Fruit fly (Drosophila melanogaster) whole organism, embryonic: ENCODE results near the gene CG31717.

Experiments used
- CG16815 ChIP-seq: fragments of 200-800 bp; sonication (Bioruptor generic); optimal IDR thresholded peaks from 3 replicates; lab custom pipeline; 2017; ENCODE audit warnings: missing biosample characterization, mild to moderate bottlenecking, missing genetic modification characterization
- CG7556 ChIP-seq: fragments of 200-800 bp; sonication (Bioruptor generic); optimal IDR thresholded peaks from 2 replicates; lab custom pipeline; 2017; ENCODE audit warnings: missing biosample characterization, mild to moderate bottlenecking, missing genetic modification characterization
- Chrac-16 ChIP-seq: fragments of 200-800 bp; sonication (Bioruptor generic); optimal IDR thresholded peaks from 3 replicates; lab custom pipeline; 2016; ENCODE audit warnings: missing biosample characterization, missing genetic modification characterization
- Hey ChIP-seq: fragments of 200-800 bp; sonication (Bioruptor generic); optimal IDR thresholded peaks from 3 replicates; lab custom pipeline; 2018; ENCODE audit warnings: missing biosample characterization, mild to moderate bottlenecking, missing genetic modification characterization
- gfzf ChIP-seq: fragments of 200-800 bp; sonication (Bioruptor generic); optimal IDR thresholded peaks from 2 replicates; lab custom pipeline; 2016; ENCODE audit warnings: missing biosample characterization, mild to moderate bottlenecking, missing genetic modification characterization, moderate library complexity
- pan ChIP-seq, 4 experiments: fragments of >200 bp in 3 of 4; fragments of 200-800 bp in 1 of 4; sonication (Bioruptor generic) in 1 of 4; optimal IDR thresholded peaks in 3 of 4; IDR thresholded peaks in 1 of 4; 2 replicates each; pipeline versions ENCODE4 v1.3.6 to Lab custom; 2017 to 2022; ENCODE audit warnings: missing biosample characterization in 2 of 4, missing genetic modification characterization in 2 of 4, mixed read lengths in 1 of 4

DNA sequence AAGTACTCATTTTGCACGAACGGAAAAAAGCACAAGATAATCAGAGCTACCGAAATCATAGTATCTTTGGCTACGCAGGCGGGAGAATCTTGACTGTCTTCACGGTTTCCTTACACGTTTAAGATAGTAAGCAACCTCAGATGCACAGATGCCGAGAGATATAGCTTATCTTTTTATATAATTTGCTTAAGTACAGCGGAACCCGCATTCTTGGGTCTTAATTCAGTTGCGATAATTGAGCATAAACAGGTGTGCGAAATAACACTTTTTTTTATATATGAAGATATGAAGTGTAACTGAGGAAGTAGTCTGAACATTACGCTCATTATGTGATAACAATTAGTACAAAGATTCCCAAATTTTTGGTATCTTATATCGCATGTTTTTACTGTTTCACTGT is 30.2 kb downstream of the CG31717 start, which contains the start of gene CG34043:
- TF ChIP-seq Hey (tag; lab: Kevin White, UChicago) (no peak), pan (optimal IDR thresholded peaks at IDR 0.05; lab: Kevin White, UChicago) (no peak), pan (GFP tag; optimal IDR thresholded peaks at IDR 0.05 in 1 of 2, IDR thresholded peaks at IDR 0.05 in 1 of 2) (no peak), CG7556 (no peak), gfzf (no peak), Chrac-16 (GFP tag; lab: Kevin White, UChicago) (no peak), CG16815 (no peak)
